Worm (Caenorhabditis elegans) whole organism, L1 larva: ENCODE results near the gene vps-11.

ENCODE experiments used
- ama-1 ChIP-seq: fragments of 150-350 bp; optimal IDR thresholded peaks from 2 replicates; lab custom pipeline; 2014
- ceh-82 ChIP-seq, 3 experiments: fragments of 150-350 bp in 1 of 3; sonication (generic microtip) in 2 of 3; optimal IDR thresholded peaks; 2 replicates each; lab custom pipeline; 2014 to 2017; ENCODE audit warnings: missing biosample characterization in 3 of 3, missing genetic modification characterization in 3 of 3
- nhr-28 ChIP-seq: fragments of 150-350 bp; optimal IDR thresholded peaks from 2 replicates; lab custom pipeline; 2014; ENCODE audit warnings: missing biosample characterization, missing genetic modification characterization
- snpc-4 ChIP-seq: fragments of 150-350 bp; optimal IDR thresholded peaks from 2 replicates; lab custom pipeline; 2014; ENCODE audit warnings: missing biosample characterization, missing genetic modification characterization
- unc-30 ChIP-seq: sonication (generic microtip); optimal IDR thresholded peaks from 2 replicates; lab custom pipeline; 2017; ENCODE audit warnings: missing biosample characterization, missing genetic modification characterization
- unc-98 ChIP-seq: fragments of 200-800 bp; sonication (Bioruptor generic); IDR thresholded peaks from 2 replicates; pipeline ENCODE4 v1.3.6; 2022; ENCODE audit warnings: missing genetic modification characterization, missing compliant biosample characterization

ce11 chrII:10805437-10805836 is 12.1 kb upstream of the vps-11 start, which contains the start of gene ceh-62:
- TF ChIP-seq nhr-28, result no peak
- no peak for TF ChIP-seq ceh-82 (tag; optimal IDR thresholded peaks at IDR 0.05; lab: Kevin White, UChicago)
- no peak for TF ChIP-seq ama-1 (lab: Kevin White, UChicago)
- no peak for TF ChIP-seq unc-98 (GFP tag; lab: Robert Waterston, UW)
- TF ChIP-seq snpc-4, result no peak
- TF ChIP-seq unc-30 (tag; lab: Kevin White, UChicago), result no peak
